Worm (Caenorhabditis elegans) whole organism, L1 larva: Measurements from ENCODE around the gene H35N09.1.

ENCODE experiments used
- C16A3.4 ChIP-seq: fragments of 150-350 bp; optimal IDR thresholded peaks from 2 replicates; lab custom pipeline; 2014; ENCODE audit warnings: missing biosample characterization, missing genetic modification characterization
- C34B4.2 ChIP-seq: sonication (generic microtip); optimal IDR thresholded peaks from 2 replicates; lab custom pipeline; 2017; ENCODE audit warnings: mild to moderate bottlenecking, missing genetic modification characterization, missing compliant biosample characterization
- Y116A8C.19 ChIP-seq: sonication (generic microtip); optimal IDR thresholded peaks from 2 replicates; lab custom pipeline; 2016; ENCODE audit warnings: missing compliant biosample characterization, missing genetic modification characterization, borderline replicate concordance
- alr-1 ChIP-seq: fragments of 200-800 bp; sonication (Bioruptor generic); optimal IDR thresholded peaks from 2 replicates; lab custom pipeline; 2018; ENCODE audit warnings: borderline replicate concordance, mild to moderate bottlenecking, missing genetic modification characterization, missing compliant biosample characterization
- ceh-88 ChIP-seq: fragments of 200-800 bp; sonication (Bioruptor generic); IDR thresholded peaks from 2 replicates; pipeline ENCODE4 v1.3.6; 2022; ENCODE audit warnings: missing genetic modification characterization, missing compliant biosample characterization
- ceh-90 ChIP-seq: sonication (generic microtip); optimal IDR thresholded peaks from 2 replicates; lab custom pipeline; 2016; ENCODE audit warnings: missing genetic modification characterization, missing compliant biosample characterization
- dsc-1 ChIP-seq: sonication (generic microtip); optimal IDR thresholded peaks from 2 replicates; lab custom pipeline; 2016; ENCODE audit warnings: mild to moderate bottlenecking, missing genetic modification characterization, missing compliant biosample characterization
- efl-1 ChIP-seq, 4 experiments: fragments of 150-350 bp; optimal IDR thresholded peaks in 3 of 4; peaks in 1 of 4; 1 replicate in 1 of 4; 2 replicates in 3 of 4; lab custom pipeline; 2014; ENCODE audit warnings: missing biosample characterization in 2 of 4, missing genetic modification characterization in 2 of 4, missing genetic modification reagents in 2 of 4
- egl-13 ChIP-seq: sonication (generic microtip); optimal IDR thresholded peaks from 2 replicates; lab custom pipeline; 2016; ENCODE audit warnings: missing genotype, missing genetic modification reagents, missing genetic modification characterization, missing compliant biosample characterization
- egl-27 ChIP-seq, 2 experiments: fragments of 150-350 bp in 1 of 2; sonication (generic microtip); optimal IDR thresholded peaks; 3 replicates each; lab custom pipeline; 2017 to 2018; ENCODE audit warnings: missing biosample characterization in 2 of 2, missing genetic modification characterization in 2 of 2, missing genetic modification reagents in 2 of 2
- elt-2 ChIP-seq: sonication (generic microtip); optimal IDR thresholded peaks from 2 replicates; lab custom pipeline; 2016; ENCODE audit warnings: missing genetic modification characterization, mild to moderate bottlenecking, inconsistent platforms, missing compliant biosample characterization, missing genetic modification reagents
- elt-3 ChIP-seq, 6 experiments: fragments of 150-350 bp in 1 of 6; sonication (generic microtip); optimal IDR thresholded peaks; 2 replicates each; lab custom pipeline; 2017 to 2018; ENCODE audit warnings: missing biosample characterization in 6 of 6, missing genetic modification characterization in 6 of 6, inconsistent platforms in 1 of 6
- fkh-8 ChIP-seq: sonication (generic microtip); optimal IDR thresholded peaks from 2 replicates; lab custom pipeline; 2016; ENCODE audit warnings: mild to moderate bottlenecking, missing genetic modification characterization, missing compliant biosample characterization
- hlh-4 ChIP-seq: sonication (generic microtip); optimal IDR thresholded peaks from 2 replicates; lab custom pipeline; 2016; ENCODE audit warnings: mild to moderate bottlenecking, missing genetic modification characterization, missing compliant biosample characterization
- irx-1 ChIP-seq: sonication (generic microtip); optimal IDR thresholded peaks from 2 replicates; lab custom pipeline; 2016; ENCODE audit warnings: missing genetic modification characterization, missing compliant biosample characterization
- lin-14 ChIP-seq: fragments of 200-800 bp; sonication (Bioruptor generic); optimal IDR thresholded peaks from 2 replicates; lab custom pipeline; 2018; ENCODE audit warnings: mild to moderate bottlenecking, missing genetic modification characterization, moderate library complexity, missing compliant biosample characterization
- lin-35 ChIP-seq, 2 experiments: fragments of 150-350 bp; optimal IDR thresholded peaks; 2 replicates each; lab custom pipeline; 2014; ENCODE audit warnings: missing biosample characterization in 2 of 2, missing genetic modification characterization in 2 of 2, missing genetic modification reagents in 2 of 2
- lir-3 ChIP-seq: sonication (generic microtip); optimal IDR thresholded peaks from 2 replicates; lab custom pipeline; 2016; ENCODE audit warnings: mild to moderate bottlenecking, missing genetic modification characterization, moderate library complexity, missing compliant biosample characterization; ENCODE audit not compliant: poor library complexity
- lsy-2 ChIP-seq, 2 experiments: fragments of 150-350 bp; optimal IDR thresholded peaks; 2 replicates each; lab custom pipeline; 2014; ENCODE audit warnings: missing biosample characterization in 2 of 2, missing genetic modification characterization in 2 of 2
- mab-9 ChIP-seq: fragments of 200-800 bp; sonication (Bioruptor generic); IDR thresholded peaks from 2 replicates; pipeline ENCODE4 v1.3.6; 2022; ENCODE audit warnings: missing genetic modification reagents, missing genetic modification characterization, missing compliant biosample characterization
- mef-2 ChIP-seq: fragments of 150-350 bp; optimal IDR thresholded peaks from 2 replicates; lab custom pipeline; 2014; ENCODE audit warnings: missing biosample characterization, missing genetic modification characterization
- nhr-11 ChIP-seq: fragments of 150-350 bp; optimal IDR thresholded peaks from 2 replicates; lab custom pipeline; 2014; ENCODE audit warnings: missing biosample characterization, missing genetic modification characterization
- nhr-28 ChIP-seq: fragments of 150-350 bp; optimal IDR thresholded peaks from 2 replicates; lab custom pipeline; 2014; ENCODE audit warnings: missing biosample characterization, missing genetic modification characterization
- nhr-71 ChIP-seq: sonication (generic microtip); optimal IDR thresholded peaks from 2 replicates; lab custom pipeline; 2016; ENCODE audit warnings: mild to moderate bottlenecking, missing genetic modification characterization, moderate library complexity, missing compliant biosample characterization
- nhr-76 ChIP-seq: sonication (generic microtip); optimal IDR thresholded peaks from 2 replicates; lab custom pipeline; 2017; ENCODE audit warnings: missing biosample characterization, missing genetic modification characterization
- nhr-84 ChIP-seq: sonication (generic microtip); optimal IDR thresholded peaks from 2 replicates; lab custom pipeline; 2017; ENCODE audit warnings: missing biosample characterization, missing genetic modification characterization
- nhr-90 ChIP-seq: sonication (generic microtip); optimal IDR thresholded peaks from 2 replicates; lab custom pipeline; 2016; ENCODE audit warnings: mild to moderate bottlenecking, missing genetic modification characterization, missing compliant biosample characterization; ENCODE audit not compliant: poor library complexity
- pag-3 ChIP-seq: sonication (generic microtip); optimal IDR thresholded peaks from 2 replicates; lab custom pipeline; 2017; ENCODE audit warnings: missing genetic modification characterization, mild to moderate bottlenecking, missing compliant biosample characterization, antibody characterized with exemption, borderline replicate concordance; ENCODE audit not compliant: insufficient read depth
- pax-3 ChIP-seq: fragments of 200-800 bp; sonication (Bioruptor generic); optimal IDR thresholded peaks from 2 replicates; lab custom pipeline; 2018; ENCODE audit warnings: mild to moderate bottlenecking, missing genetic modification characterization, moderate library complexity, missing compliant biosample characterization
- skn-1 ChIP-seq: fragments of 150-350 bp; optimal IDR thresholded peaks from 2 replicates; lab custom pipeline; 2014; ENCODE audit warnings: missing biosample characterization, missing genetic modification characterization
- snpc-4 ChIP-seq: fragments of 150-350 bp; optimal IDR thresholded peaks from 2 replicates; lab custom pipeline; 2014; ENCODE audit warnings: missing biosample characterization, missing genetic modification characterization
- sox-4 ChIP-seq: sonication (generic microtip); optimal IDR thresholded peaks from 2 replicates; lab custom pipeline; 2016; ENCODE audit warnings: missing genetic modification characterization, missing compliant biosample characterization
- sup-37 ChIP-seq: fragments of 200-800 bp; sonication (Bioruptor generic); optimal IDR thresholded peaks from 2 replicates; lab custom pipeline; 2018; ENCODE audit warnings: mild to moderate bottlenecking, missing genetic modification characterization, missing compliant biosample characterization
- swsn-7 ChIP-seq: sonication (generic microtip); optimal IDR thresholded peaks from 2 replicates; lab custom pipeline; 2016; ENCODE audit warnings: missing genetic modification characterization, missing compliant biosample characterization
- unc-86 ChIP-seq: sonication (generic microtip); optimal IDR thresholded peaks from 2 replicates; lab custom pipeline; 2016; ENCODE audit warnings: missing genetic modification characterization, missing compliant biosample characterization
- vab-15 ChIP-seq: sonication (generic microtip); optimal IDR thresholded peaks from 2 replicates; lab custom pipeline; 2017; ENCODE audit warnings: missing genotype, mild to moderate bottlenecking, missing genetic modification characterization, missing compliant biosample characterization
- xbp-1 ChIP-seq: sonication (generic microtip); optimal IDR thresholded peaks from 2 replicates; lab custom pipeline; 2016; ENCODE audit warnings: missing genetic modification characterization, missing compliant biosample characterization
- zag-1 ChIP-seq: fragments of 150-350 bp; optimal IDR thresholded peaks from 2 replicates; lab custom pipeline; 2014; ENCODE audit warnings: missing biosample characterization, missing genetic modification characterization
- zip-4 ChIP-seq: fragments of 200-800 bp; sonication (Bioruptor generic); optimal IDR thresholded peaks from 2 replicates; lab custom pipeline; 2018; ENCODE audit warnings: mild to moderate bottlenecking, missing genetic modification characterization, moderate library complexity, missing compliant biosample characterization
- ztf-4 ChIP-seq: fragments of 150-350 bp; optimal IDR thresholded peaks from 2 replicates; lab custom pipeline; 2014; ENCODE audit warnings: missing biosample characterization, missing genetic modification characterization

The H35N09.1 gene

ce11 chrX:8598491-8598890 is 6.6 kb upstream of the H35N09.1 start:
- TF ChIP-seq efl-1 (optimal IDR thresholded peaks at IDR 0.05; lab: Kevin White, UChicago): no peak
- peak in 1 of 2 experiments; percentile 17 for TF ChIP-seq efl-1 (GFP tag; optimal IDR thresholded peaks at IDR 0.05 in 1 of 2; lab: Kevin White, UChicago)
- no peak for TF ChIP-seq zag-1 (tag; lab: Kevin White, UChicago)

- TF ChIP-seq egl-13 (tag; lab: Kevin White, UChicago): no peak
- no peak for TF ChIP-seq alr-1 (tag; lab: Kevin White, UChicago)
- TF ChIP-seq mef-2 (tag; lab: Kevin White, UChicago): no peak
- no peak for TF ChIP-seq nhr-84 (tag; lab: Kevin White, UChicago)
- TF ChIP-seq ceh-90: no peak
- no peak for TF ChIP-seq lsy-2 (tag; optimal IDR thresholded peaks at IDR 0.05; lab: Kevin White, UChicago)
- TF ChIP-seq nhr-76 (tag; lab: Kevin White, UChicago): no peak
- no peak for TF ChIP-seq irx-1 (tag; lab: Kevin White, UChicago)
- TF ChIP-seq xbp-1: no peak
- no peak for TF ChIP-seq swsn-7 (tag; lab: Kevin White, UChicago)
- TF ChIP-seq dsc-1: peak; percentile 74
- no peak for TF ChIP-seq zip-4
- peak; percentile 11 for TF ChIP-seq lin-14 (GFP tag; lab: Kevin White, UChicago)
- no peak for TF ChIP-seq efl-1 (optimal IDR thresholded peaks at IDR 0.05; lab: Kevin White, UChicago)
- TF ChIP-seq efl-1 (GFP tag; optimal IDR thresholded peaks at IDR 0.05 in 1 of 2; lab: Kevin White, UChicago): no peak
- TF ChIP-seq nhr-28 (tag; lab: Kevin White, UChicago): no peak
- TF ChIP-seq fkh-8: peak; percentile 51
- no peak for TF ChIP-seq egl-27 (tag; optimal IDR thresholded peaks at IDR 0.05; lab: Kevin White, UChicago)
- peak; percentile 8 for TF ChIP-seq pax-3 (tag; lab: Kevin White, UChicago)
- TF ChIP-seq nhr-90: no peak
- no peak for TF ChIP-seq pag-3 (tag; lab: Kevin White, UChicago)
- TF ChIP-seq zag-1 (tag; lab: Kevin White, UChicago): no peak
- no peak for TF ChIP-seq vab-15
- no peak for TF ChIP-seq ztf-4 (tag; lab: Kevin White, UChicago)
- no peak for TF ChIP-seq elt-3 (tag; optimal IDR thresholded peaks at IDR 0.05; lab: Kevin White, UChicago)
- TF ChIP-seq lir-3 (tag; lab: Kevin White, UChicago): no peak
- TF ChIP-seq sox-4: peak; percentile 17
- no peak for TF ChIP-seq mab-9
- TF ChIP-seq snpc-4 (tag; lab: Kevin White, UChicago): no peak
Measured at ce11 chrX:8599725-8600124, 5.4 kb upstream of the H35N09.1 start.

ce11 chrX:8601235-8601634 is 3.9 kb upstream of the H35N09.1 start, which contains the start of gene F18E9.1:
Gene F18E9.1, plus strand, starts transcription at chrX:8601535.
- TF ChIP-seq snpc-4 (tag; lab: Kevin White, UChicago): no peak
- no peak for TF ChIP-seq C16A3.4 (tag; lab: Kevin White, UChicago)
- TF ChIP-seq swsn-7 (tag; lab: Kevin White, UChicago): no peak
- TF ChIP-seq nhr-11 (tag; lab: Kevin White, UChicago): no peak
- no peak for TF ChIP-seq ceh-90
- no peak for TF ChIP-seq irx-1 (tag; lab: Kevin White, UChicago)
- no peak for TF ChIP-seq nhr-71
- no peak for TF ChIP-seq C34B4.2
- TF ChIP-seq pax-3 (tag; lab: Kevin White, UChicago): no peak
- no peak for TF ChIP-seq hlh-4 (tag; lab: Kevin White, UChicago)
- no peak for TF ChIP-seq elt-2 (tag; lab: Kevin White, UChicago)
- no peak for TF ChIP-seq ceh-88
- TF ChIP-seq lin-35 (GFP tag; optimal IDR thresholded peaks at IDR 0.05; lab: Kevin White, UChicago): no peak
- TF ChIP-seq dsc-1: no peak
- no peak for TF ChIP-seq Y116A8C.19
- no peak for TF ChIP-seq skn-1
- no peak for TF ChIP-seq sup-37
- no peak for TF ChIP-seq zag-1 (tag; lab: Kevin White, UChicago)
- no peak for TF ChIP-seq unc-86
- TF ChIP-seq vab-15: no peak
